Fruit fly (Drosophila melanogaster) whole organism: Measurements from ENCODE around the gene CG11178.

ENCODE experiments used
- CG8478 ChIP-seq: fragments of >200 bp; optimal IDR thresholded peaks from 2 replicates; lab custom pipeline; 2018; ENCODE audit warnings: inconsistent platforms
- Dll ChIP-seq: fragments of >200 bp; optimal IDR thresholded peaks from 2 replicates; lab custom pipeline; 2017
- EcR ChIP-seq, 2 experiments: fragments of >200 bp; optimal IDR thresholded peaks; 2 replicates each; lab custom pipeline; 2017; ENCODE audit warnings: missing biosample characterization in 2 of 2, missing genetic modification characterization in 2 of 2, missing genetic modification reagents in 2 of 2
- pan ChIP-seq: fragments of >200 bp; optimal IDR thresholded peaks from 2 replicates; lab custom pipeline; 2017
- psq ChIP-seq: fragments of >200 bp; optimal IDR thresholded peaks from 2 replicates; lab custom pipeline; 2017
- usp ChIP-seq: fragments of >200 bp; optimal IDR thresholded peaks from 2 replicates; lab custom pipeline; 2017; ENCODE audit warnings: missing biosample characterization, missing genetic modification characterization, mixed read lengths

CG11178 gene

dm6 chrX:13625080-13625723 is 19.7 kb downstream of the CG11178 start:
- no peak for TF ChIP-seq psq (lab: Kevin White, UChicago)
- no peak for TF ChIP-seq Dll (lab: Kevin White, UChicago)
- TF ChIP-seq usp (GFP tag; lab: Kevin White, UChicago) = no peak
- no peak for TF ChIP-seq CG8478 (lab: Kevin White, UChicago)
- TF ChIP-seq pan = no peak
- no peak for TF ChIP-seq EcR (GFP tag; optimal IDR thresholded peaks at IDR 0.05; lab: Kevin White, UChicago)

- TF ChIP-seq EcR (GFP tag; optimal IDR thresholded peaks at IDR 0.05; lab: Kevin White, UChicago) (no peak), usp (GFP tag; lab: Kevin White, UChicago) (no peak), pan (no peak), Dll (lab: Kevin White, UChicago) (no peak), psq (lab: Kevin White, UChicago) (no peak), CG8478 (lab: Kevin White, UChicago) (no peak)
Measured at dm6 chrX:13625888-13626578, 20.6 kb downstream of the CG11178 start.

- no peak for TF ChIP-seq pan
- no peak for TF ChIP-seq usp (GFP tag; lab: Kevin White, UChicago)
- no peak for TF ChIP-seq CG8478 (lab: Kevin White, UChicago)
- no peak for TF ChIP-seq EcR (GFP tag; optimal IDR thresholded peaks at IDR 0.05; lab: Kevin White, UChicago)
- no peak for TF ChIP-seq Dll (lab: Kevin White, UChicago)
- TF ChIP-seq psq (lab: Kevin White, UChicago) = no peak
Measured at dm6 chrX:13626579-13626894, 21.1 kb downstream of the CG11178 start.

dm6 chrX:13627855-13628254 is 22.4 kb downstream of the CG11178 start:
- TF ChIP-seq usp (GFP tag; lab: Kevin White, UChicago) (no peak), pan (no peak), Dll (lab: Kevin White, UChicago) (no peak), psq (lab: Kevin White, UChicago) (no peak), CG8478 (lab: Kevin White, UChicago) (no peak), EcR (GFP tag; optimal IDR thresholded peaks at IDR 0.05; lab: Kevin White, UChicago) (no peak)

dm6 chrX:13629414-13629813 is 23.9 kb downstream of the CG11178 start:
- TF ChIP-seq usp (GFP tag; lab: Kevin White, UChicago) = no peak
- no peak for TF ChIP-seq psq (lab: Kevin White, UChicago)
- TF ChIP-seq Dll (lab: Kevin White, UChicago) = no peak
- TF ChIP-seq CG8478 (lab: Kevin White, UChicago) = no peak
- no peak for TF ChIP-seq EcR (GFP tag; optimal IDR thresholded peaks at IDR 0.05; lab: Kevin White, UChicago)
- no peak for TF ChIP-seq pan

- TF ChIP-seq CG8478 (lab: Kevin White, UChicago) = no peak
- no peak for TF ChIP-seq usp (GFP tag; lab: Kevin White, UChicago)
- no peak for TF ChIP-seq pan
- TF ChIP-seq psq (lab: Kevin White, UChicago) = no peak
- no peak for TF ChIP-seq Dll (lab: Kevin White, UChicago)
- TF ChIP-seq EcR (GFP tag; optimal IDR thresholded peaks at IDR 0.05; lab: Kevin White, UChicago) = no peak
Measured at dm6 chrX:13630290-13630900, 24.9 kb downstream of the CG11178 start.

dm6 chrX:13632606-13633005 is 27.1 kb downstream of the CG11178 start:
- TF ChIP-seq Dll (lab: Kevin White, UChicago) (no peak), CG8478 (lab: Kevin White, UChicago) (no peak), pan (no peak), psq (lab: Kevin White, UChicago) (no peak), EcR (GFP tag; optimal IDR thresholded peaks at IDR 0.05; lab: Kevin White, UChicago) (no peak), usp (GFP tag; lab: Kevin White, UChicago) (no peak)

dm6 chrX:13633298-13633891 is 27.9 kb downstream of the CG11178 start:
- no peak for TF ChIP-seq usp (GFP tag; lab: Kevin White, UChicago)
- TF ChIP-seq pan = no peak
- no peak for TF ChIP-seq psq (lab: Kevin White, UChicago)
- no peak for TF ChIP-seq Dll (lab: Kevin White, UChicago)
- TF ChIP-seq CG8478 (lab: Kevin White, UChicago) = no peak
- no peak for TF ChIP-seq EcR (GFP tag; optimal IDR thresholded peaks at IDR 0.05; lab: Kevin White, UChicago)

- no peak for TF ChIP-seq psq (lab: Kevin White, UChicago)
- no peak for TF ChIP-seq usp (GFP tag; lab: Kevin White, UChicago)
- TF ChIP-seq pan = no peak
- no peak for TF ChIP-seq CG8478 (lab: Kevin White, UChicago)
- no peak for TF ChIP-seq EcR (GFP tag; optimal IDR thresholded peaks at IDR 0.05; lab: Kevin White, UChicago)
- no peak for TF ChIP-seq Dll (lab: Kevin White, UChicago)
Measured at dm6 chrX:13634254-13634999, 28.9 kb downstream of the CG11178 start.

dm6 chrX:13635000-13635368 is 29.5 kb downstream of the CG11178 start:
- TF ChIP-seq pan (no peak), usp (GFP tag; lab: Kevin White, UChicago) (no peak), Dll (lab: Kevin White, UChicago) (no peak), CG8478 (lab: Kevin White, UChicago) (no peak), psq (lab: Kevin White, UChicago) (no peak), EcR (GFP tag; optimal IDR thresholded peaks at IDR 0.05; lab: Kevin White, UChicago) (no peak)
